Worm (Caenorhabditis elegans) whole organism, mixed stage, embryonic: ENCODE measurements around the gene F58F12.4.

ENCODE experiments used
- M03D4.4 ChIP-seq: sonication (generic microtip); optimal IDR thresholded peaks from 2 replicates; lab custom pipeline; 2017; ENCODE audit warnings: mild to moderate bottlenecking, missing genetic modification characterization, missing compliant biosample characterization
- bed-3 ChIP-seq: fragments of 200-800 bp; sonication (Bioruptor generic); optimal IDR thresholded peaks from 3 replicates; lab custom pipeline; 2018; ENCODE audit warnings: mild to moderate bottlenecking, missing genetic modification characterization, moderate library complexity, missing compliant biosample characterization
- blmp-1 ChIP-seq: fragments of 150-350 bp; optimal IDR thresholded peaks from 2 replicates; lab custom pipeline; 2014; ENCODE audit warnings: missing biosample characterization, missing genetic modification characterization
- ceh-39 ChIP-seq: fragments of 150-350 bp; optimal IDR thresholded peaks from 2 replicates; lab custom pipeline; 2014; ENCODE audit warnings: missing biosample characterization, missing genetic modification characterization
- ceh-43 ChIP-seq: fragments of 200-800 bp; sonication (Bioruptor generic); optimal IDR thresholded peaks from 2 replicates; lab custom pipeline; 2018; ENCODE audit warnings: mild to moderate bottlenecking, missing genetic modification characterization, moderate library complexity, missing compliant biosample characterization
- ceh-83 ChIP-seq: fragments of 200-800 bp; sonication (Bioruptor generic); optimal IDR thresholded peaks from 2 replicates; lab custom pipeline; 2018; ENCODE audit warnings: mild to moderate bottlenecking, missing genetic modification characterization, missing compliant biosample characterization
- ces-1 ChIP-seq: fragments of 150-350 bp; optimal IDR thresholded peaks from 2 replicates; lab custom pipeline; 2014; ENCODE audit warnings: missing biosample characterization, missing genetic modification reagents, missing genetic modification characterization
- cnd-1 ChIP-seq: fragments of 200-800 bp; sonication (Bioruptor generic); optimal IDR thresholded peaks from 2 replicates; lab custom pipeline; 2018; ENCODE audit warnings: mild to moderate bottlenecking, missing genetic modification characterization, missing compliant biosample characterization
- drap-1 ChIP-seq: fragments of 200-800 bp; sonication (Bioruptor generic); optimal IDR thresholded peaks from 3 replicates; lab custom pipeline; 2018; ENCODE audit warnings: mild to moderate bottlenecking, missing genetic modification characterization, missing compliant biosample characterization
- ham-2 ChIP-seq: fragments of 200-800 bp; sonication (Bioruptor generic); optimal IDR thresholded peaks from 2 replicates; lab custom pipeline; 2018; ENCODE audit warnings: mild to moderate bottlenecking, missing genetic modification characterization, missing compliant biosample characterization
- hlh-1 ChIP-seq: fragments of 150-350 bp; optimal IDR thresholded peaks from 2 replicates; lab custom pipeline; 2014; ENCODE audit warnings: missing biosample characterization, missing genetic modification reagents, missing genetic modification characterization
- lin-13 ChIP-seq: fragments of 150-350 bp; optimal IDR thresholded peaks from 2 replicates; lab custom pipeline; 2014; ENCODE audit warnings: missing biosample characterization, missing genetic modification characterization
- lin-32 ChIP-seq: fragments of 200-800 bp; sonication (Bioruptor generic); optimal IDR thresholded peaks from 2 replicates; lab custom pipeline; 2018; ENCODE audit warnings: mild to moderate bottlenecking, missing genetic modification characterization, missing compliant biosample characterization
- lsy-2 ChIP-seq: fragments of 150-350 bp; optimal IDR thresholded peaks from 2 replicates; lab custom pipeline; 2014; ENCODE audit warnings: missing biosample characterization, missing genetic modification characterization
- mab-5 ChIP-seq: fragments of 150-350 bp; optimal IDR thresholded peaks from 2 replicates; lab custom pipeline; 2014; ENCODE audit warnings: missing biosample characterization, missing genetic modification characterization
- mep-1 ChIP-seq: fragments of 150-350 bp; optimal IDR thresholded peaks from 2 replicates; lab custom pipeline; 2017; ENCODE audit warnings: missing biosample characterization, missing genetic modification reagents, missing genetic modification characterization, inconsistent platforms
- mls-2 ChIP-seq: sonication (generic microtip); optimal IDR thresholded peaks from 2 replicates; lab custom pipeline; 2016; ENCODE audit warnings: mild to moderate bottlenecking, missing genetic modification characterization, moderate library complexity, missing compliant biosample characterization
- nhr-12 ChIP-seq: fragments of 150-350 bp; optimal IDR thresholded peaks from 2 replicates; lab custom pipeline; 2014; ENCODE audit warnings: missing biosample characterization, missing genetic modification characterization
- nhr-2 ChIP-seq: fragments of 150-350 bp; optimal IDR thresholded peaks from 2 replicates; lab custom pipeline; 2014; ENCODE audit warnings: missing biosample characterization, missing genetic modification characterization
- nhr-237 ChIP-seq: fragments of 150-350 bp; optimal IDR thresholded peaks from 2 replicates; lab custom pipeline; 2014; ENCODE audit warnings: missing biosample characterization, missing genetic modification characterization
- nhr-28 ChIP-seq: fragments of 150-350 bp; optimal IDR thresholded peaks from 2 replicates; lab custom pipeline; 2014; ENCODE audit warnings: missing biosample characterization, missing genetic modification characterization
- nhr-76 ChIP-seq: sonication (generic microtip); optimal IDR thresholded peaks from 2 replicates; lab custom pipeline; 2017; ENCODE audit warnings: missing biosample characterization, missing genetic modification characterization
- pha-4 ChIP-seq: fragments of 150-350 bp; optimal IDR thresholded peaks from 2 replicates; lab custom pipeline; 2018; ENCODE audit warnings: missing biosample characterization, missing genetic modification reagents, missing genetic modification characterization
- sem-2 ChIP-seq: fragments of 200-800 bp; sonication (Bioruptor generic); optimal IDR thresholded peaks from 2 replicates; lab custom pipeline; 2018; ENCODE audit warnings: mild to moderate bottlenecking, missing genetic modification characterization, missing compliant biosample characterization
- snpc-4 ChIP-seq: fragments of 150-350 bp; optimal IDR thresholded peaks from 2 replicates; lab custom pipeline; 2014; ENCODE audit warnings: missing biosample characterization, missing genetic modification characterization
- sptf-1 ChIP-seq: sonication (generic microtip); optimal IDR thresholded peaks from 2 replicates; lab custom pipeline; 2017; ENCODE audit warnings: mild to moderate bottlenecking, missing genetic modification characterization, moderate library complexity, missing compliant biosample characterization
- tbx-8 ChIP-seq: fragments of 200-800 bp; sonication (Bioruptor generic); optimal IDR thresholded peaks from 2 replicates; lab custom pipeline; 2018; ENCODE audit warnings: mild to moderate bottlenecking, missing genetic modification characterization, moderate library complexity, missing compliant biosample characterization
- unc-120 ChIP-seq: sonication (generic microtip); optimal IDR thresholded peaks from 2 replicates; lab custom pipeline; 2017; ENCODE audit warnings: missing genetic modification characterization, missing compliant biosample characterization; ENCODE audit not compliant: poor library complexity, severe bottlenecking
- unc-39 ChIP-seq: fragments of 150-350 bp; optimal IDR thresholded peaks from 2 replicates; lab custom pipeline; 2014; ENCODE audit warnings: missing biosample characterization, missing genetic modification characterization
- unc-62 ChIP-seq: fragments of 150-350 bp; optimal IDR thresholded peaks from 2 replicates; lab custom pipeline; 2014; ENCODE audit warnings: missing biosample characterization, missing genetic modification reagents, missing genetic modification characterization
- ztf-11 ChIP-seq: fragments of 150-350 bp; optimal IDR thresholded peaks from 2 replicates; lab custom pipeline; 2014; ENCODE audit warnings: missing biosample characterization, missing genetic modification characterization

Gene F58F12.4

ce11 chrII:6360822-6361221 is 25.7 kb upstream of the F58F12.4 start, which contains the start of gene K10B2.4 (continued):
- TF ChIP-seq lin-13, result peak; percentile 62

- TF ChIP-seq tbx-8 (GFP tag; lab: Kevin White, UChicago) (no peak), blmp-1 (tag; lab: Kevin White, UChicago) (no peak), lin-32 (no peak), mab-5 (no peak)
Measured at ce11 chrII:6365237-6365815, 21.2 kb upstream of the F58F12.4 start, which contains the start of the genes ani-2 and clec-88. TSS of gene ani-2 (minus strand) at chrII:6365367. TSS of gene clec-88 (plus strand) at chrII:6365722.

ce11 chrII:6366696-6367095 is 19.9 kb upstream of the F58F12.4 start, which contains the start of gene ctsa-4.1:
TSS of gene ctsa-4.1 (plus strand) at chrII:6366996.
- TF ChIP-seq mls-2 (no peak), unc-39 (tag; lab: Kevin White, UChicago) (no peak), hlh-1 (tag; lab: Kevin White, UChicago) (no peak), bed-3 (GFP tag; lab: Kevin White, UChicago) (no peak), nhr-28 (no peak), unc-120 (no peak), sem-2 (GFP tag; lab: Kevin White, UChicago) (no peak), ceh-43 (GFP tag; lab: Kevin White, UChicago) (no peak), snpc-4 (tag; lab: Kevin White, UChicago) (no peak), mep-1 (tag; lab: Kevin White, UChicago) (no peak), lin-32 (no peak), ces-1 (GFP tag; lab: Kevin White, UChicago) (no peak), M03D4.4 (tag; lab: Kevin White, UChicago) (no peak), nhr-76 (tag; lab: Kevin White, UChicago) (no peak), ztf-11 (tag; lab: Kevin White, UChicago) (no peak), drap-1 (GFP tag; lab: Kevin White, UChicago) (no peak)

- TF ChIP-seq ztf-11 (tag; lab: Kevin White, UChicago) (no peak), unc-39 (tag; lab: Kevin White, UChicago) (no peak), lsy-2 (tag; lab: Kevin White, UChicago) (peak; percentile 65), ham-2 (GFP tag; lab: Kevin White, UChicago) (peak; percentile 88), ceh-83 (GFP tag; lab: Kevin White, UChicago) (no peak), ces-1 (GFP tag; lab: Kevin White, UChicago) (peak; percentile 95), snpc-4 (tag; lab: Kevin White, UChicago) (no peak), nhr-2 (tag; lab: Kevin White, UChicago) (peak; percentile 31), pha-4 (tag; lab: Kevin White, UChicago) (peak; percentile 66), cnd-1 (tag; lab: Kevin White, UChicago) (no peak), sptf-1 (tag; lab: Kevin White, UChicago) (peak; percentile 50), lin-13 (peak; percentile 15), mep-1 (tag; lab: Kevin White, UChicago) (peak; percentile 75), nhr-12 (tag; lab: Kevin White, UChicago) (no peak), ceh-43 (GFP tag; lab: Kevin White, UChicago) (no peak), unc-120 (peak; percentile 36), blmp-1 (tag; lab: Kevin White, UChicago) (peak; percentile 74), ceh-39 (tag; lab: Kevin White, UChicago) (peak; percentile 71), drap-1 (GFP tag; lab: Kevin White, UChicago) (peak; percentile 48), lin-32 (no peak), M03D4.4 (tag; lab: Kevin White, UChicago) (no peak), unc-62 (GFP tag; lab: Kevin White, UChicago) (peak; percentile 46), hlh-1 (tag; lab: Kevin White, UChicago) (peak; percentile 60), nhr-237 (tag; lab: Kevin White, UChicago) (peak; percentile 62)
Measured at ce11 chrII:6370110-6370509, 16.5 kb upstream of the F58F12.4 start.

ce11 chrII:6371003-6371402 is 15.6 kb upstream of the F58F12.4 start, which contains the start of gene lin-23:
TSS of gene lin-23 (plus strand) at chrII:6371303.
- no peak for TF ChIP-seq lsy-2 (tag; lab: Kevin White, UChicago)
- no peak for TF ChIP-seq hlh-1 (tag; lab: Kevin White, UChicago)
- no peak for TF ChIP-seq ces-1 (GFP tag; lab: Kevin White, UChicago)
- no peak for TF ChIP-seq tbx-8 (GFP tag; lab: Kevin White, UChicago)
- no peak for TF ChIP-seq ham-2 (GFP tag; lab: Kevin White, UChicago)
- no peak for TF ChIP-seq ztf-11 (tag; lab: Kevin White, UChicago)
- TF ChIP-seq pha-4 (tag; lab: Kevin White, UChicago), result no peak
- no peak for TF ChIP-seq mep-1 (tag; lab: Kevin White, UChicago)
- TF ChIP-seq lin-13, result no peak
- no peak for TF ChIP-seq nhr-12 (tag; lab: Kevin White, UChicago)
- no peak for TF ChIP-seq unc-62 (GFP tag; lab: Kevin White, UChicago)
- no peak for TF ChIP-seq ceh-83 (GFP tag; lab: Kevin White, UChicago)
- TF ChIP-seq, all 35 proteins: peak for 0
